Worm (Caenorhabditis elegans): Measurements from ENCODE around the gene C45G9.12.

The C45G9.12 gene

ce11 chrIII:5023642-5024041 is 47.8 kb downstream of the C45G9.12 start:
- TF ChIP-seq mdl-1 (tag; optimal IDR thresholded peaks at IDR 0.05) (no peak), ztf-1 (GFP tag; conservative IDR thresholded peaks at IDR 0.05) (no peak), nhr-21 (tag; optimal IDR thresholded peaks at IDR 0.05) (no peak), aly-2 (tag; optimal IDR thresholded peaks at IDR 0.05) (no peak), lsy-2 (tag; optimal IDR thresholded peaks at IDR 0.05) (no peak), unc-55 (GFP tag; optimal IDR thresholded peaks at IDR 0.05) (no peak), sma-3 (GFP tag; optimal IDR thresholded peaks at IDR 0.05) (no peak), nhr-10 (tag; optimal IDR thresholded peaks at IDR 0.05) (no peak), alr-1 (tag; optimal IDR thresholded peaks at IDR 0.05) (no peak), unc-62 (GFP tag; optimal IDR thresholded peaks at IDR 0.05) (no peak), nhr-25 (tag; optimal IDR thresholded peaks at IDR 0.05) (no peak), gmeb-1 (tag; optimal IDR thresholded peaks at IDR 0.05) (no peak), Y55F3AM.14 (GFP tag; optimal IDR thresholded peaks at IDR 0.05) (no peak), mbf-1 (tag; optimal IDR thresholded peaks at IDR 0.05) (no peak), dmd-4 (tag; optimal IDR thresholded peaks at IDR 0.05) (no peak)

DNA sequence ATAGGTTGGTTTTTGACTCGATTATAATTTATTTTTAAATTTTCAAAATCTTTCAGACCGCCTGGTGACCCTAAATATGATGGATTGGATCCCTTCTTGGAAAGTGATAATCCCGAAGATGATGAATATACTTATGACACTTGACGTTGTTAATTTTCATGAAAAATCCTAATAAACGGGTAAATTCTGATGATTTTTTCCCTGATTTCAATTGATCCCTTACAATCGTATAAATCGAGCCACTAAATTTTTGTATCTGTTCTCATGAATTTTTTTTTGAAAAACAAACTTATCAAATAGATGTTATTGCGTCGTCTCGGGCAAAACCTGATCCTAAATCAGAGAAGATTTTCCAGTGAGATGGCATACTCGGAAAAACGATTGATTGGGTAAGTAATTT is 48.4 kb downstream of the C45G9.12 start, which contains the start of gene R144.13:
Gene R144.13 (plus strand): TSS at position 301 of the 400 bp plus-strand sequence.
- no peak for TF ChIP-seq ztf-11 (tag; optimal IDR thresholded peaks at IDR 0.05)
- TF ChIP-seq nhr-6 (tag; optimal IDR thresholded peaks at IDR 0.05) = no peak

ce11 chrIII:5021689-5022088 is 49.7 kb downstream of the C45G9.12 start, which contains the start of gene R144.3:
TSS of gene R144.3 (plus strand) at chrIII:5021989.
- no peak for TF ChIP-seq aly-2 (tag; optimal IDR thresholded peaks at IDR 0.05)

DNA sequence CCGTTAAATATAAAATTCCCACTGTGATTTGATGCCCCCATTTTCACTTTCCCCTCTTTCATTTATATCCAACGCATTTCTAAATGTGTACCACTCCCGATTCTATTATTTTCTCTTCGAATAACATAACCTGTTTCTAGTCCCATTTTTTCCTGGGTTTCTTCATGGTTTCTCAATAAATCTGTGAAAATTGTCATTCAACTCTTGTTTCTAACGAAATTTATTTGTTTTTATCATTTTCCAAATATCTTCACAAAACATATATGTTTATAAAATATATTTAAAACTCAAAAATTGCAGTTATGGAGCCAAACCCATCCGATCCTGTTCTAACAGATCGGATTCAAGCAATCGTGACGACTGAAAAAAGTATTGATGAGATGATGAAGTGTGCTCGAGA is 50.5 kb downstream of the C45G9.12 start, which contains the start of gene mdt-11:
Gene mdt-11 (plus strand): TSS at position 301 of the 400 bp plus-strand sequence.
- TF ChIP-seq peb-1 (tag; optimal IDR thresholded peaks at IDR 0.05) (no peak), crh-2 (tag; optimal IDR thresholded peaks at IDR 0.05) (no peak), sem-4 (tag; optimal IDR thresholded peaks at IDR 0.05) (no peak), unc-55 (GFP tag; optimal IDR thresholded peaks at IDR 0.05) (no peak), skn-1 (tag; optimal IDR thresholded peaks at IDR 0.05) (no peak), egl-27 (tag; optimal IDR thresholded peaks at IDR 0.05) (no peak), sma-3 (GFP tag; optimal IDR thresholded peaks at IDR 0.05) (no peak), elt-1 (tag; optimal IDR thresholded peaks at IDR 0.05) (no peak), ceh-16 (tag; optimal IDR thresholded peaks at IDR 0.05) (no peak), nhr-6 (tag; optimal IDR thresholded peaks at IDR 0.05) (no peak), ceh-82 (tag; optimal IDR thresholded peaks at IDR 0.05) (no peak), unc-39 (tag; optimal IDR thresholded peaks at IDR 0.05) (no peak), nhr-12 (tag; optimal IDR thresholded peaks at IDR 0.05) (no peak), fos-1 (tag; optimal IDR thresholded peaks at IDR 0.05) (no peak), ztf-4 (tag; optimal IDR thresholded peaks at IDR 0.05) (no peak), nhr-77 (tag; optimal IDR thresholded peaks at IDR 0.05) (no peak), lin-11 (tag; optimal IDR thresholded peaks at IDR 0.05) (no peak), nhr-10 (tag; optimal IDR thresholded peaks at IDR 0.05) (no peak), nhr-237 (tag; optimal IDR thresholded peaks at IDR 0.05) (no peak), lsy-2 (tag; optimal IDR thresholded peaks at IDR 0.05) (no peak)

Data from whole organism, L2 larva.